Fruit fly (Drosophila melanogaster) whole organism, prepupa: ENCODE data around the gene HINT1.

Source experiments
- CG6808 ChIP-seq: fragments of 200-800 bp; sonication (Bioruptor generic); optimal IDR thresholded peaks from 3 replicates; lab custom pipeline; 2017; ENCODE audit warnings: missing biosample characterization, missing genetic modification characterization, mild to moderate bottlenecking, moderate library complexity, missing genetic modification reagents
- vri ChIP-seq: fragments of 200-800 bp; sonication (Bioruptor generic); optimal IDR thresholded peaks from 3 replicates; lab custom pipeline; 2016; ENCODE audit warnings: missing biosample characterization, mild to moderate bottlenecking, missing genetic modification characterization

- peak; percentile 86 for TF ChIP-seq vri (GFP tag; lab: Kevin White, UChicago)
- no peak for TF ChIP-seq CG6808 (GFP tag; lab: Kevin White, UChicago)
Observed at dm6 chr2L:2751085-2751710, 18.7 kb upstream of the HINT1 start.
